Fruit fly (Drosophila melanogaster) whole organism, embryonic: ENCODE results near the gene HDAC4.

Experiments used
- Atf3 ChIP-seq: fragments of 200-800 bp; sonication (Bioruptor generic); optimal IDR thresholded peaks from 3 replicates; lab custom pipeline; 2016; ENCODE audit warnings: missing biosample characterization, missing genetic modification characterization
- Atf6 ChIP-seq: fragments of 200-800 bp; sonication (Bioruptor generic); IDR thresholded peaks from 2 replicates; pipeline ENCODE4 v1.3.6; 2022; ENCODE audit warnings: missing biosample characterization, missing genetic modification characterization
- CG10209 ChIP-seq: fragments of 200-800 bp; sonication (Bioruptor generic); optimal IDR thresholded peaks from 3 replicates; lab custom pipeline; 2017; ENCODE audit warnings: missing biosample characterization, mild to moderate bottlenecking, missing genetic modification characterization, missing genetic modification reagents
- CG10543 ChIP-seq: fragments of 200-800 bp; sonication (Bioruptor generic); optimal IDR thresholded peaks from 3 replicates; lab custom pipeline; 2017; ENCODE audit warnings: missing biosample characterization, mild to moderate bottlenecking, missing genetic modification characterization, moderate library complexity
- CG10565 ChIP-seq: fragments of 200-800 bp; sonication (Bioruptor generic); optimal IDR thresholded peaks from 3 replicates; lab custom pipeline; 2016; ENCODE audit warnings: missing biosample characterization, mild to moderate bottlenecking, missing genetic modification characterization
- CG10959 ChIP-seq: fragments of 200-800 bp; sonication (Bioruptor generic); IDR thresholded peaks from 2 replicates; pipeline ENCODE4 v1.3.6; 2022; ENCODE audit warnings: missing biosample characterization, missing genetic modification characterization
- CG11085 ChIP-seq: fragments of 200-800 bp; sonication (Bioruptor generic); IDR thresholded peaks from 2 replicates; pipeline ENCODE4 v1.3.6; 2022; ENCODE audit warnings: missing biosample characterization, missing genetic modification characterization
- CG11456 ChIP-seq: fragments of 200-800 bp; sonication (Bioruptor generic); IDR thresholded peaks from 3 replicates; pipeline ENCODE4 v1.3.6; 2022; ENCODE audit warnings: missing biosample characterization, missing genetic modification characterization
- CG12236 ChIP-seq: fragments of 200-800 bp; sonication (Bioruptor generic); optimal IDR thresholded peaks from 2 replicates; lab custom pipeline; 2016; ENCODE audit warnings: missing biosample characterization, missing genetic modification characterization
- CG12391 ChIP-seq: fragments of 200-800 bp; sonication (Bioruptor generic); optimal IDR thresholded peaks from 3 replicates; lab custom pipeline; 2018; ENCODE audit warnings: missing biosample characterization, mild to moderate bottlenecking, missing genetic modification characterization, moderate library complexity
- CG13123 ChIP-seq: fragments of 200-800 bp; sonication (Bioruptor generic); optimal IDR thresholded peaks from 2 replicates; lab custom pipeline; 2016; ENCODE audit warnings: missing biosample characterization, missing genetic modification characterization
- CG1603 ChIP-seq: fragments of 200-800 bp; sonication (Bioruptor generic); optimal IDR thresholded peaks from 2 replicates; lab custom pipeline; 2019; ENCODE audit warnings: missing biosample characterization, mild to moderate bottlenecking, missing genetic modification characterization, moderate library complexity
- CG17359 ChIP-seq: fragments of 200-800 bp; sonication (Bioruptor generic); optimal IDR thresholded peaks from 3 replicates; lab custom pipeline; 2018; ENCODE audit warnings: missing biosample characterization, mild to moderate bottlenecking, missing genetic modification characterization, moderate library complexity
- CG18476 ChIP-seq: fragments of 200-800 bp; sonication (Bioruptor generic); optimal IDR thresholded peaks from 2 replicates; lab custom pipeline; 2016; ENCODE audit warnings: missing biosample characterization, mild to moderate bottlenecking, missing genetic modification characterization
- CG18619 ChIP-seq: fragments of 200-800 bp; sonication (Bioruptor generic); optimal IDR thresholded peaks from 3 replicates; lab custom pipeline; 2017; ENCODE audit warnings: missing biosample characterization, mild to moderate bottlenecking, missing genetic modification characterization
- CG18764 ChIP-seq: fragments of 200-800 bp; sonication (Bioruptor generic); optimal IDR thresholded peaks from 3 replicates; lab custom pipeline; 2016; ENCODE audit warnings: missing biosample characterization, missing genetic modification characterization
- CG31441 ChIP-seq: fragments of 200-800 bp; sonication (Bioruptor generic); IDR thresholded peaks from 2 replicates; pipeline ENCODE4 v1.3.6; 2022; ENCODE audit warnings: missing biosample characterization, missing genetic modification characterization
- CG34224 ChIP-seq: fragments of 200-800 bp; sonication (Bioruptor generic); IDR thresholded peaks from 3 replicates; pipeline ENCODE4 v1.3.6; 2022; ENCODE audit warnings: missing biosample characterization, missing genetic modification characterization; ENCODE audit not compliant: partially characterized antibody
- CG4820 ChIP-seq: fragments of 200-800 bp; sonication (Bioruptor generic); optimal IDR thresholded peaks from 3 replicates; lab custom pipeline; 2016; ENCODE audit warnings: missing biosample characterization, missing genetic modification characterization
- CG6689 ChIP-seq: fragments of 200-800 bp; sonication (Bioruptor generic); IDR thresholded peaks from 2 replicates; pipeline ENCODE4 v1.3.6; 2022; ENCODE audit warnings: missing biosample characterization, missing genetic modification characterization
- CG7271 ChIP-seq: fragments of 200-800 bp; sonication (Bioruptor generic); optimal IDR thresholded peaks from 2 replicates; lab custom pipeline; 2018; ENCODE audit warnings: missing biosample characterization, mild to moderate bottlenecking, missing genetic modification characterization, moderate library complexity
- CG8281 ChIP-seq: fragments of 200-800 bp; sonication (Bioruptor generic); optimal IDR thresholded peaks from 2 replicates; lab custom pipeline; 2018; ENCODE audit warnings: missing biosample characterization, mild to moderate bottlenecking, missing genetic modification characterization, moderate library complexity
- CG8944 ChIP-seq: fragments of 200-800 bp; sonication (Bioruptor generic); optimal IDR thresholded peaks from 3 replicates; lab custom pipeline; 2016; ENCODE audit warnings: missing biosample characterization, missing genetic modification characterization
- CG9727 ChIP-seq: fragments of 200-800 bp; sonication (Bioruptor generic); optimal IDR thresholded peaks from 3 replicates; lab custom pipeline; 2017; ENCODE audit warnings: missing biosample characterization, mild to moderate bottlenecking, missing genetic modification characterization
- CG9817 ChIP-seq: fragments of 200-800 bp; sonication (Bioruptor generic); optimal IDR thresholded peaks from 2 replicates; lab custom pipeline; 2018; ENCODE audit warnings: missing biosample characterization, mild to moderate bottlenecking, missing genetic modification characterization, moderate library complexity
- D19A ChIP-seq: fragments of 200-800 bp; optimal IDR thresholded peaks from 3 replicates; lab custom pipeline; 2019; ENCODE audit warnings: missing biosample characterization, mild to moderate bottlenecking, missing genetic modification characterization, moderate library complexity
- Doc3 ChIP-seq: fragments of 200-800 bp; sonication (Bioruptor generic); IDR thresholded peaks from 3 replicates; pipeline ENCODE4 v1.3.6; 2022; ENCODE audit warnings: missing biosample characterization, missing genetic modification characterization; ENCODE audit not compliant: partially characterized antibody
- Elba2 ChIP-seq: fragments of 200-800 bp; sonication (Bioruptor generic); optimal IDR thresholded peaks from 3 replicates; lab custom pipeline; 2016; ENCODE audit warnings: missing biosample characterization, missing genetic modification characterization
- Hsf ChIP-seq: fragments of 200-800 bp; sonication (Bioruptor generic); optimal IDR thresholded peaks from 3 replicates; lab custom pipeline; 2016; ENCODE audit warnings: missing biosample characterization, missing genetic modification characterization
- MESR4 ChIP-seq: fragments of 200-800 bp; sonication (Bioruptor generic); optimal IDR thresholded peaks from 2 replicates; lab custom pipeline; 2018; ENCODE audit warnings: missing biosample characterization, mild to moderate bottlenecking, missing genetic modification characterization, moderate library complexity
- Mrtf ChIP-seq: fragments of 200-800 bp; sonication (Bioruptor generic); IDR thresholded peaks from 3 replicates; pipeline ENCODE4 v1.3.6; 2022; ENCODE audit warnings: missing biosample characterization, missing genetic modification characterization
- NC2β ChIP-seq: fragments of 200-800 bp; sonication (Bioruptor generic); optimal IDR thresholded peaks from 2 replicates; lab custom pipeline; 2016; ENCODE audit warnings: missing biosample characterization, missing genetic modification characterization
- Taf1 ChIP-seq: fragments of 200-800 bp; sonication (Bioruptor generic); IDR thresholded peaks from 2 replicates; pipeline ENCODE4 v1.3.6; 2022; ENCODE audit warnings: missing biosample characterization, missing genetic modification characterization
- Tbp ChIP-seq: fragments of >200 bp; optimal IDR thresholded peaks from 2 replicates; lab custom pipeline; 2018; ENCODE audit warnings: missing biosample characterization, missing genetic modification characterization
- Xbp1 ChIP-seq: fragments of 200-800 bp; sonication (Bioruptor generic); optimal IDR thresholded peaks from 3 replicates; lab custom pipeline; 2016; ENCODE audit warnings: missing biosample characterization, mild to moderate bottlenecking, missing genetic modification characterization
- bcd ChIP-seq: fragments of 200-800 bp; sonication (Bioruptor generic); optimal IDR thresholded peaks from 2 replicates; lab custom pipeline; 2017; ENCODE audit warnings: missing biosample characterization, mild to moderate bottlenecking, missing genetic modification characterization
- dmrt99B ChIP-seq: fragments of 200-800 bp; sonication (Bioruptor generic); optimal IDR thresholded peaks from 2 replicates; lab custom pipeline; 2018; ENCODE audit warnings: missing biosample characterization, mild to moderate bottlenecking, missing genetic modification characterization, moderate library complexity
- fd3F ChIP-seq: fragments of 200-800 bp; sonication (Bioruptor generic); optimal IDR thresholded peaks from 2 replicates; lab custom pipeline; 2018; ENCODE audit warnings: missing biosample characterization, mild to moderate bottlenecking, missing genetic modification characterization, moderate library complexity
- gfzf ChIP-seq: fragments of 200-800 bp; sonication (Bioruptor generic); optimal IDR thresholded peaks from 2 replicates; lab custom pipeline; 2016; ENCODE audit warnings: missing biosample characterization, mild to moderate bottlenecking, missing genetic modification characterization, moderate library complexity
- ham ChIP-seq: fragments of 200-800 bp; sonication (Bioruptor generic); IDR thresholded peaks from 2 replicates; pipeline ENCODE4 v1.3.6; 2022; ENCODE audit warnings: missing biosample characterization, missing genetic modification characterization
- psq ChIP-seq: fragments of 200-800 bp; sonication (Bioruptor generic); optimal IDR thresholded peaks from 2 replicates; lab custom pipeline; 2017; ENCODE audit warnings: missing biosample characterization, missing genetic modification characterization
- shn ChIP-seq: fragments of 200-800 bp; sonication (Bioruptor generic); optimal IDR thresholded peaks from 3 replicates; lab custom pipeline; 2016; ENCODE audit warnings: missing biosample characterization, missing genetic modification characterization
- sim ChIP-seq: fragments of 200-800 bp; sonication (Bioruptor generic); IDR thresholded peaks from 2 replicates; pipeline ENCODE4 v1.3.6; 2022; ENCODE audit warnings: missing biosample characterization, missing genetic modification characterization
- so ChIP-seq: fragments of 200-800 bp; sonication (Bioruptor generic); IDR thresholded peaks from 3 replicates; pipeline ENCODE4 v1.3.6; 2022; ENCODE audit warnings: missing biosample characterization, missing genetic modification characterization
- sqz ChIP-seq: fragments of 200-800 bp; sonication (Bioruptor generic); optimal IDR thresholded peaks from 3 replicates; lab custom pipeline; 2018; ENCODE audit warnings: missing biosample characterization, mild to moderate bottlenecking, missing genetic modification characterization
- ttk ChIP-seq: fragments of 200-800 bp; sonication (Bioruptor generic); IDR thresholded peaks from 2 replicates; pipeline ENCODE4 v2.1.2; 2022; ENCODE audit warnings: missing biosample characterization, missing genetic modification characterization
- unpg ChIP-seq: fragments of 200-800 bp; sonication (Bioruptor generic); optimal IDR thresholded peaks from 3 replicates; lab custom pipeline; 2018; ENCODE audit warnings: missing biosample characterization, mild to moderate bottlenecking, missing genetic modification characterization, moderate library complexity
- vfl ChIP-seq: fragments of 200-800 bp; sonication (Bioruptor generic); optimal IDR thresholded peaks from 2 replicates; lab custom pipeline; 2016; ENCODE audit warnings: missing biosample characterization, missing genetic modification characterization
- vnd ChIP-seq: fragments of 200-800 bp; sonication (Bioruptor generic); IDR thresholded peaks from 3 replicates; pipeline ENCODE4 v1.3.6; 2022; ENCODE audit warnings: missing biosample characterization, missing genetic modification characterization; ENCODE audit not compliant: partially characterized antibody
- z ChIP-seq: fragments of 200-800 bp; sonication (Bioruptor generic); IDR thresholded peaks from 3 replicates; pipeline ENCODE4 v1.3.6; 2022; ENCODE audit warnings: missing biosample characterization, missing genetic modification characterization
- zf30C ChIP-seq: fragments of 200-800 bp; sonication (Bioruptor generic); optimal IDR thresholded peaks from 3 replicates; lab custom pipeline; 2018; ENCODE audit warnings: missing biosample characterization, mild to moderate bottlenecking, missing genetic modification characterization

Gene HDAC4

dm6 chrX:13323114-13323513 lies 37.7 kb upstream of the HDAC4 start (continued):
- TF ChIP-seq CG12236 (GFP tag; lab: Kevin White, UChicago) (peak; percentile 38), vfl (GFP tag; lab: Kevin White, UChicago) (peak; percentile 75), CG10209 (GFP tag; lab: Kevin White, UChicago) (peak; percentile 62), CG9817 (peak; percentile 51), CG17359 (tag; lab: Kevin White, UChicago) (peak; percentile 66), CG6689 (GFP tag; lab: Robert Waterston, UW) (peak; percentile 61), ttk (0 out of 2 replicates have a peak, but pooled peaks have one; percentile 24), CG13123 (GFP tag; lab: Kevin White, UChicago) (peak; percentile 36), CG10543 (GFP tag; lab: Kevin White, UChicago) (no peak), bcd (GFP tag; lab: Kevin White, UChicago) (peak; percentile 56), sqz (GFP tag; lab: Kevin White, UChicago) (no peak), sim (no peak), CG10959 (no peak), psq (GFP tag; lab: Kevin White, UChicago) (no peak), Taf1 (GFP tag; lab: Robert Waterston, UW) (no peak), so (0 out of 3 replicates have a peak, but pooled peaks have one; percentile 36), CG18764 (GFP tag; lab: Kevin White, UChicago) (peak; percentile 59), vnd (GFP tag; lab: Robert Waterston, UW) (no peak), CG11456 (GFP tag; lab: Robert Waterston, UW) (0 out of 3 replicates have a peak, but pooled peaks have one; percentile 5), Xbp1 (GFP tag; lab: Kevin White, UChicago) (peak; percentile 69), CG12391 (tag; lab: Kevin White, UChicago) (peak; percentile 57), CG11085 (GFP tag; lab: Robert Waterston, UW) (no peak), ham (GFP tag; lab: Robert Waterston, UW) (no peak), unpg (peak; percentile 57), dmrt99B (peak; percentile 78), Atf6 (peak; percentile 41), Atf3 (peak; percentile 34), Doc3 (GFP tag; lab: Robert Waterston, UW) (no peak), Mrtf (GFP tag; lab: Robert Waterston, UW) (no peak), CG10565 (no peak), CG1603 (tag; lab: Kevin White, UChicago) (no peak), CG18476 (peak; percentile 50), CG4820 (peak; percentile 52), z (GFP tag; lab: Robert Waterston, UW) (no peak), fd3F (GFP tag; lab: Kevin White, UChicago) (peak; percentile 39), CG34224 (GFP tag; lab: Robert Waterston, UW) (no peak), MESR4 (GFP tag; lab: Kevin White, UChicago) (no peak), CG18619 (GFP tag; lab: Kevin White, UChicago) (peak; percentile 72), CG9727 (GFP tag; lab: Kevin White, UChicago) (peak; percentile 59), gfzf (GFP tag; lab: Kevin White, UChicago) (no peak), shn (peak; percentile 60), zf30C (GFP tag; lab: Kevin White, UChicago) (peak; percentile 38), CG8944 (GFP tag; lab: Kevin White, UChicago) (peak; percentile 53), Hsf (GFP tag; lab: Kevin White, UChicago) (peak; percentile 82), CG8281 (tag; lab: Kevin White, UChicago) (no peak), D19A (tag; lab: Kevin White, UChicago) (peak; percentile 48), CG31441 (peak; percentile 72), Tbp (no peak), NC2β (GFP tag; lab: Kevin White, UChicago) (peak; percentile 58), Elba2 (no peak), CG7271 (tag; lab: Kevin White, UChicago) (no peak)
